Fruit fly (Drosophila melanogaster) whole organism, pupa: Measurements from ENCODE around the gene spn-E.
A peak's percentile ranks its signal among the peaks of the same experiment; 100 is the strongest.

ENCODE experiments used
- CG10348 ChIP-seq: fragments of 200-800 bp; sonication (Bioruptor generic); IDR thresholded peaks from 2 replicates; pipeline ENCODE4 v1.3.6; 2022; ENCODE audit warnings: missing biosample characterization, missing genetic modification characterization
- CG12605 ChIP-seq: fragments of 200-800 bp; sonication (Bioruptor generic); IDR thresholded peaks from 2 replicates; pipeline ENCODE4 v1.3.6; 2022; ENCODE audit warnings: missing biosample characterization, missing genetic modification characterization
- CG13204 ChIP-seq: fragments of 200-800 bp; sonication (Bioruptor generic); optimal IDR thresholded peaks from 2 replicates; lab custom pipeline; 2018; ENCODE audit warnings: missing biosample characterization, mild to moderate bottlenecking, missing genetic modification characterization, moderate library complexity
- CG14655 ChIP-seq: fragments of 200-800 bp; sonication (Bioruptor generic); optimal IDR thresholded peaks from 3 replicates; lab custom pipeline; 2017; ENCODE audit warnings: mild to moderate bottlenecking, missing biosample characterization, missing genetic modification reagents, missing genetic modification characterization
- CG15710 ChIP-seq: fragments of 200-800 bp; sonication (Bioruptor generic); optimal IDR thresholded peaks from 2 replicates; lab custom pipeline; 2018; ENCODE audit warnings: missing biosample characterization, mild to moderate bottlenecking, missing genetic modification characterization, moderate library complexity
- CG17806 ChIP-seq: fragments of 200-800 bp; sonication (Bioruptor generic); optimal IDR thresholded peaks from 2 replicates; lab custom pipeline; 2018; ENCODE audit warnings: missing biosample characterization, mild to moderate bottlenecking, missing genetic modification characterization, moderate library complexity
- CG32121 ChIP-seq: fragments of 200-800 bp; sonication (Bioruptor generic); IDR thresholded peaks from 2 replicates; pipeline ENCODE4 v1.3.6; 2022; ENCODE audit warnings: missing biosample characterization, missing genetic modification characterization
- CG34367 ChIP-seq: fragments of 200-800 bp; sonication (Bioruptor generic); optimal IDR thresholded peaks from 2 replicates; lab custom pipeline; 2018; ENCODE audit warnings: missing biosample characterization, mild to moderate bottlenecking, missing genetic modification characterization
- CG4496 ChIP-seq: fragments of 200-800 bp; sonication (Bioruptor generic); IDR thresholded peaks from 3 replicates; pipeline ENCODE4 v1.3.6; 2022; ENCODE audit warnings: missing biosample characterization, missing genetic modification characterization
- CG8159 ChIP-seq: fragments of 200-800 bp; sonication (Bioruptor generic); optimal IDR thresholded peaks from 3 replicates; lab custom pipeline; 2018; ENCODE audit warnings: missing biosample characterization, mild to moderate bottlenecking, missing genetic modification characterization, moderate library complexity
- CG8301 ChIP-seq: fragments of 200-800 bp; sonication (Bioruptor generic); optimal IDR thresholded peaks from 2 replicates; lab custom pipeline; 2018; ENCODE audit warnings: missing biosample characterization, mild to moderate bottlenecking, missing genetic modification characterization
- CG9948 ChIP-seq: fragments of 200-800 bp; sonication (Bioruptor generic); optimal IDR thresholded peaks from 2 replicates; lab custom pipeline; 2018; ENCODE audit warnings: missing biosample characterization, mild to moderate bottlenecking, missing genetic modification characterization, moderate library complexity
- D1 ChIP-seq: fragments of 200-800 bp; sonication (Bioruptor generic); optimal IDR thresholded peaks from 2 replicates; lab custom pipeline; 2018; ENCODE audit warnings: missing biosample characterization, mild to moderate bottlenecking, missing genetic modification characterization, moderate library complexity
- EcR ChIP-seq: fragments of 200-800 bp; sonication (Bioruptor generic); optimal IDR thresholded peaks from 3 replicates; lab custom pipeline; 2019; ENCODE audit warnings: missing biosample characterization, missing genetic modification characterization, mild to moderate bottlenecking, moderate library complexity, missing genetic modification reagents
- Ets98B ChIP-seq: fragments of 200-800 bp; sonication (Bioruptor generic); IDR thresholded peaks from 2 replicates; pipeline ENCODE4 v1.3.6; 2022; ENCODE audit warnings: missing biosample characterization, missing genetic modification characterization
- Pif1A ChIP-seq: fragments of 200-800 bp; sonication (Bioruptor generic); optimal IDR thresholded peaks from 3 replicates; lab custom pipeline; 2016; ENCODE audit warnings: missing biosample characterization, missing genetic modification characterization
- Pif1B ChIP-seq: fragments of 200-800 bp; sonication (Bioruptor generic); optimal IDR thresholded peaks from 3 replicates; lab custom pipeline; 2016; ENCODE audit warnings: missing biosample characterization, missing genetic modification characterization
- Snoo ChIP-seq: fragments of 200-800 bp; sonication (Bioruptor generic); optimal IDR thresholded peaks from 3 replicates; lab custom pipeline; 2017; ENCODE audit warnings: missing biosample characterization, mild to moderate bottlenecking, missing genetic modification characterization, inconsistent platforms
- fd96Ca ChIP-seq: fragments of 200-800 bp; sonication (Bioruptor generic); IDR thresholded peaks from 3 replicates; pipeline ENCODE4 v1.3.6; 2022; ENCODE audit warnings: missing biosample characterization, missing genetic modification characterization
- gl ChIP-seq: fragments of 200-800 bp; sonication (Bioruptor generic); optimal IDR thresholded peaks from 2 replicates; lab custom pipeline; 2018; ENCODE audit warnings: missing biosample characterization, mild to moderate bottlenecking, missing genetic modification characterization
- rn ChIP-seq: fragments of 200-800 bp; sonication (Bioruptor generic); IDR thresholded peaks from 2 replicates; pipeline ENCODE4 v1.3.6; 2022; ENCODE audit warnings: missing biosample characterization, missing genetic modification characterization

spn-E gene

dm6 chr3R:15839294-15839693 lies 2.1 kb downstream of the spn-E start, which contains the start of gene Pbp45:
Gene Pbp45, minus strand, starts transcription at chr3R:15839515.
- no peak for TF ChIP-seq CG34367 (tag; lab: Kevin White, UChicago)
- TF ChIP-seq CG8159 (tag; lab: Kevin White, UChicago), result no peak
- TF ChIP-seq CG10348 (GFP tag; lab: Robert Waterston, UW), result no peak
- no peak for TF ChIP-seq CG13204 (GFP tag; lab: Kevin White, UChicago)
- TF ChIP-seq gl (tag; lab: Kevin White, UChicago), result no peak
- TF ChIP-seq CG15710 (tag; lab: Kevin White, UChicago), result no peak
- no peak for TF ChIP-seq CG8301 (tag; lab: Kevin White, UChicago)
- no peak for TF ChIP-seq CG14655 (GFP tag; lab: Kevin White, UChicago)
- no peak for TF ChIP-seq CG9948 (tag; lab: Kevin White, UChicago)
- TF ChIP-seq CG32121 (GFP tag; lab: Robert Waterston, UW), result no peak
- TF ChIP-seq CG4496 (GFP tag; lab: Robert Waterston, UW), result no peak
- no peak for TF ChIP-seq Snoo (tag; lab: Kevin White, UChicago)
- no peak for TF ChIP-seq CG12605
- TF ChIP-seq fd96Ca (GFP tag; lab: Robert Waterston, UW), result no peak
- no peak for TF ChIP-seq EcR
- no peak for TF ChIP-seq CG17806 (tag; lab: Kevin White, UChicago)

- TF ChIP-seq CG12605 (no peak), CG4496 (GFP tag; lab: Robert Waterston, UW) (0 out of 3 replicates have a peak, but pooled peaks have one; percentile 23)
Observed at dm6 chr3R:15846234-15846633, 9.0 kb downstream of the spn-E start, which contains the start of gene CG4546. Gene CG4546, plus strand, starts transcription at chr3R:15846534.

dm6 chr3R:15851912-15852311 lies 14.7 kb downstream of the spn-E start:
- TF ChIP-seq rn (GFP tag; lab: Robert Waterston, UW), result no peak
- peak; percentile 70 for TF ChIP-seq EcR

- TF ChIP-seq rn (GFP tag; lab: Robert Waterston, UW) (no peak), Pif1B (GFP tag; lab: Kevin White, UChicago) (no peak), CG4496 (GFP tag; lab: Robert Waterston, UW) (no peak), EcR (peak; percentile 27), CG8301 (tag; lab: Kevin White, UChicago) (no peak)
- TF ChIP-seq, all 21 proteins: peak for 1
Observed at dm6 chr3R:15853347-15853746, 16.1 kb downstream of the spn-E start, which contains the start of gene cv-d. Gene cv-d, minus strand, starts transcription at chr3R:15853581.

- no peak for TF ChIP-seq CG13204 (GFP tag; lab: Kevin White, UChicago)
- no peak for TF ChIP-seq Ets98B (GFP tag; lab: Robert Waterston, UW)
- TF ChIP-seq CG8301 (tag; lab: Kevin White, UChicago), result no peak
- TF ChIP-seq CG4496 (GFP tag; lab: Robert Waterston, UW), result no peak
- no peak for TF ChIP-seq CG10348 (GFP tag; lab: Robert Waterston, UW)
- no peak for TF ChIP-seq CG12605
- no peak for TF ChIP-seq Pif1A
- no peak for TF ChIP-seq Pif1B (GFP tag; lab: Kevin White, UChicago)
- TF ChIP-seq rn (GFP tag; lab: Robert Waterston, UW), result no peak
- no peak for TF ChIP-seq CG17806 (tag; lab: Kevin White, UChicago)
Observed at dm6 chr3R:15857189-15857767, 20.1 kb downstream of the spn-E start, which contains the start of gene Hmt-1. Gene Hmt-1, minus strand, starts transcription at chr3R:15857470.

- no peak for TF ChIP-seq D1 (tag; lab: Kevin White, UChicago)
- TF ChIP-seq CG15710 (tag; lab: Kevin White, UChicago), result no peak
- TF ChIP-seq EcR, result no peak
- no peak for TF ChIP-seq CG9948 (tag; lab: Kevin White, UChicago)
- TF ChIP-seq CG4496 (GFP tag; lab: Robert Waterston, UW), result no peak
- no peak for TF ChIP-seq fd96Ca (GFP tag; lab: Robert Waterston, UW)
- TF ChIP-seq CG34367 (tag; lab: Kevin White, UChicago), result no peak
- TF ChIP-seq Pif1A, result no peak
- no peak for TF ChIP-seq CG14655 (GFP tag; lab: Kevin White, UChicago)
- TF ChIP-seq rn (GFP tag; lab: Robert Waterston, UW), result no peak
- TF ChIP-seq gl (tag; lab: Kevin White, UChicago), result no peak
- no peak for TF ChIP-seq CG13204 (GFP tag; lab: Kevin White, UChicago)
- TF ChIP-seq CG17806 (tag; lab: Kevin White, UChicago), result no peak
- TF ChIP-seq CG12605, result no peak
- no peak for TF ChIP-seq Pif1B (GFP tag; lab: Kevin White, UChicago)
- TF ChIP-seq Snoo (tag; lab: Kevin White, UChicago), result no peak
- TF ChIP-seq CG8159 (tag; lab: Kevin White, UChicago), result no peak
Observed at dm6 chr3R:15859896-15860295, 22.7 kb downstream of the spn-E start, which contains the start of gene CG9632. Gene CG9632, plus strand, starts transcription at chr3R:15860196.
